Fruit fly (Drosophila melanogaster): Measurements from ENCODE around the gene Peritrophin-15b.

Gene Peritrophin-15b

dm6 chr2L:8362273-8362954 lies 32.3 kb downstream of the Peritrophin-15b start, which contains the start of gene CG7627 (continued):
- TF ChIP-seq Spps (tag; optimal IDR thresholded peaks at IDR 0.05) = no peak
- peak; percentile 87 for TF ChIP-seq CG10543 (GFP tag; optimal IDR thresholded peaks at IDR 0.05)
- peak; percentile 51 for TF ChIP-seq Usf (GFP tag; optimal IDR thresholded peaks at IDR 0.05)
- peak; percentile 68 for TF ChIP-seq CG17385 (GFP tag; optimal IDR thresholded peaks at IDR 0.05)
- peak; percentile 85 for TF ChIP-seq lmd (GFP tag; IDR thresholded peaks at IDR 0.05)
- peak; percentile 65 for TF ChIP-seq Dek (tag; optimal IDR thresholded peaks at IDR 0.05)
- TF ChIP-seq CG12942 (GFP tag; optimal IDR thresholded peaks at IDR 0.05) = peak; percentile 37
- TF ChIP-seq nerfin-1 (tag; optimal IDR thresholded peaks at IDR 0.05) = peak; percentile 17
- TF ChIP-seq D19B (GFP tag; optimal IDR thresholded peaks at IDR 0.05) = peak; percentile 64
- TF ChIP-seq CG12104 (GFP tag; optimal IDR thresholded peaks at IDR 0.05) = peak; percentile 76
- peak; percentile 60 for TF ChIP-seq CG6854 (GFP tag; optimal IDR thresholded peaks at IDR 0.05)
- peak; percentile 21 to 77 for TF ChIP-seq Hr51 (GFP tag; optimal IDR thresholded peaks at IDR 0.05)
- TF ChIP-seq CG13424 (tag; optimal IDR thresholded peaks at IDR 0.05) = peak; percentile 78
- TF ChIP-seq tup (GFP tag; optimal IDR thresholded peaks at IDR 0.05) = peak; percentile 41
- TF ChIP-seq run (tag; optimal IDR thresholded peaks at IDR 0.05) = peak; percentile 35
- TF ChIP-seq CG32767 (GFP tag; IDR thresholded peaks at IDR 0.05) = peak; percentile 64; the same call in 1 of the 2 replicates
- TF ChIP-seq CG2889 (GFP tag; IDR thresholded peaks at IDR 0.05) = peak; percentile 50; the same call in 1 of the 3 replicates
- no peak for TF ChIP-seq tll (GFP tag; optimal IDR thresholded peaks at IDR 0.05)
- TF ChIP-seq CG1602 (GFP tag; optimal IDR thresholded peaks at IDR 0.05) = peak; percentile 23
- peak; percentile 70; the same call in 1 of the 2 replicates for TF ChIP-seq dimm (GFP tag; IDR thresholded peaks at IDR 0.05)
- peak; percentile 75 for TF ChIP-seq CG13894 (tag; optimal IDR thresholded peaks at IDR 0.05)
- TF ChIP-seq MTF-1 (GFP tag; optimal IDR thresholded peaks at IDR 0.05; ENCODE audit: borderline replicate concordance) = peak; percentile 29
- TF ChIP-seq CG13123 (GFP tag; optimal IDR thresholded peaks at IDR 0.05) = no peak
- peak; percentile 64; the same call in 2 of the 3 replicates for TF ChIP-seq ase (GFP tag; IDR thresholded peaks at IDR 0.05)
- peak; percentile 56 for TF ChIP-seq Sox102F (GFP tag; optimal IDR thresholded peaks at IDR 0.05)
- no peak for TF ChIP-seq ham (GFP tag; IDR thresholded peaks at IDR 0.05)
- TF ChIP-seq peb (GFP tag; IDR thresholded peaks at IDR 0.05) = peak; percentile 65
- TF ChIP-seq CG12769 (tag; optimal IDR thresholded peaks at IDR 0.05) = peak; percentile 69
- TF ChIP-seq CG2199 (GFP tag; IDR thresholded peaks at IDR 0.05) = no peak
- peak; percentile 80 for TF ChIP-seq CG1603 (tag; optimal IDR thresholded peaks at IDR 0.05)
- peak; percentile 48; the same call in 1 of the 2 replicates for TF ChIP-seq bbx (GFP tag; IDR thresholded peaks at IDR 0.05; ENCODE audit: partially characterized antibody)
- TF ChIP-seq CG4617 (GFP tag; optimal IDR thresholded peaks at IDR 0.05; ENCODE audit: borderline replicate concordance) = no peak
- peak; percentile 77 for TF ChIP-seq exex (tag; optimal IDR thresholded peaks at IDR 0.05)
- TF ChIP-seq nerfin-2 (GFP tag; IDR thresholded peaks at IDR 0.05; ENCODE audit: partially characterized antibody) = no peak
- peak; percentile 88 for TF ChIP-seq CG2678 (tag; optimal IDR thresholded peaks at IDR 0.05)
- TF ChIP-seq CG11560 (tag; IDR thresholded peaks at IDR 0.05) = peak; percentile 63; the same call in 2 of the 3 replicates
- peak; percentile 89 for TF ChIP-seq Elba2 (GFP tag; optimal IDR thresholded peaks at IDR 0.05)
- no peak for TF ChIP-seq B-H1 (GFP tag; IDR thresholded peaks at IDR 0.05)
- TF ChIP-seq Vsx1 (GFP tag; optimal IDR thresholded peaks at IDR 0.05) = peak; percentile 19
- TF ChIP-seq kay (GFP tag; optimal IDR thresholded peaks at IDR 0.05) = peak; percentile 31
- no peak for TF ChIP-seq CG2202 (tag; optimal IDR thresholded peaks at IDR 0.05)
- TF ChIP-seq bab2 (GFP tag; optimal IDR thresholded peaks at IDR 0.05) = peak; percentile 74
- TF ChIP-seq CkIIα-i1 (GFP tag; IDR thresholded peaks at IDR 0.05) = 0 out of 2 replicates have a peak, but pooled peaks have one; percentile 37
- TF ChIP-seq CG15011 (GFP tag; optimal IDR thresholded peaks at IDR 0.05) = peak; percentile 1
- TF ChIP-seq gro (GFP tag; optimal IDR thresholded peaks at IDR 0.05) = peak; percentile 75
- peak; percentile 51 for TF ChIP-seq scrt (GFP tag; optimal IDR thresholded peaks at IDR 0.05)
- TF ChIP-seq en (GFP tag; optimal IDR thresholded peaks at IDR 0.05) = no peak
- no peak for TF ChIP-seq Dll (GFP tag; IDR thresholded peaks at IDR 0.05; ENCODE audit: partially characterized antibody)
